Fruit fly (Drosophila melanogaster) whole organism, embryonic: ENCODE results near the gene apn.

Experiments
- Bdp1 ChIP-seq: fragments of 200-800 bp; sonication (Bioruptor generic); optimal IDR thresholded peaks from 3 replicates; lab custom pipeline; 2016; ENCODE audit warnings: missing biosample characterization, missing genetic modification characterization
- CG11093 ChIP-seq: fragments of 200-800 bp; sonication (Bioruptor generic); IDR thresholded peaks from 3 replicates; pipeline ENCODE4 v1.3.6; 2022; ENCODE audit warnings: missing biosample characterization, missing genetic modification characterization
- CG11695 ChIP-seq: fragments of 200-800 bp; sonication (Bioruptor generic); IDR thresholded peaks from 3 replicates; pipeline ENCODE4 v1.3.6; 2022; ENCODE audit warnings: missing biosample characterization, missing genetic modification characterization
- CG12744 ChIP-seq: fragments of 200-800 bp; sonication (Bioruptor generic); optimal IDR thresholded peaks from 2 replicates; lab custom pipeline; 2016; ENCODE audit warnings: missing biosample characterization, missing genetic modification characterization
- CG13287 ChIP-seq: fragments of 200-800 bp; sonication (Bioruptor generic); IDR thresholded peaks from 2 replicates; pipeline ENCODE4 v1.3.6; 2022; ENCODE audit warnings: missing biosample characterization, missing genetic modification characterization; ENCODE audit not compliant: partially characterized antibody
- CG13296 ChIP-seq: fragments of 200-800 bp; sonication (Bioruptor generic); optimal IDR thresholded peaks from 3 replicates; lab custom pipeline; 2018; ENCODE audit warnings: missing biosample characterization, mild to moderate bottlenecking, missing genetic modification characterization
- CG14710 ChIP-seq: fragments of 200-800 bp; sonication (Bioruptor generic); optimal IDR thresholded peaks from 3 replicates; lab custom pipeline; 2019; ENCODE audit warnings: missing biosample characterization, mild to moderate bottlenecking, missing genetic modification characterization, moderate library complexity
- CG1529 ChIP-seq: fragments of 200-800 bp; sonication (Bioruptor generic); optimal IDR thresholded peaks from 3 replicates; lab custom pipeline; 2018; ENCODE audit warnings: missing biosample characterization, missing genetic modification characterization
- CG1602 ChIP-seq: fragments of 200-800 bp; sonication (Bioruptor generic); optimal IDR thresholded peaks from 3 replicates; lab custom pipeline; 2016; ENCODE audit warnings: missing biosample characterization, missing genetic modification characterization
- CG1832 ChIP-seq: fragments of 200-800 bp; sonication (Bioruptor generic); optimal IDR thresholded peaks from 2 replicates; lab custom pipeline; 2017; ENCODE audit warnings: missing biosample characterization, mild to moderate bottlenecking, missing genetic modification characterization, inconsistent platforms
- CG18599 ChIP-seq: fragments of 200-800 bp; sonication (Bioruptor generic); optimal IDR thresholded peaks from 3 replicates; lab custom pipeline; 2017; ENCODE audit warnings: missing biosample characterization, missing genetic modification characterization, mild to moderate bottlenecking, moderate library complexity, missing genetic modification reagents
- CG18619 ChIP-seq: fragments of 200-800 bp; sonication (Bioruptor generic); optimal IDR thresholded peaks from 3 replicates; lab custom pipeline; 2017; ENCODE audit warnings: missing biosample characterization, mild to moderate bottlenecking, missing genetic modification characterization
- CG2120 ChIP-seq: fragments of 200-800 bp; sonication (Bioruptor generic); optimal IDR thresholded peaks from 3 replicates; lab custom pipeline; 2016; ENCODE audit warnings: missing biosample characterization, missing genetic modification characterization
- CG2678 ChIP-seq: fragments of 200-800 bp; sonication (Bioruptor generic); optimal IDR thresholded peaks from 3 replicates; lab custom pipeline; 2019; ENCODE audit warnings: missing biosample characterization, mild to moderate bottlenecking, missing genetic modification characterization, moderate library complexity
- CG2712 ChIP-seq: fragments of 200-800 bp; optimal IDR thresholded peaks from 3 replicates; lab custom pipeline; 2019; ENCODE audit warnings: missing biosample characterization, mild to moderate bottlenecking, missing genetic modification characterization, moderate library complexity
- CG30403 ChIP-seq: fragments of 200-800 bp; sonication (Bioruptor generic); optimal IDR thresholded peaks from 3 replicates; lab custom pipeline; 2016; ENCODE audit warnings: missing biosample characterization, missing genetic modification characterization
- CG33557 ChIP-seq: fragments of 200-800 bp; sonication (Bioruptor generic); optimal IDR thresholded peaks from 2 replicates; lab custom pipeline; 2019; ENCODE audit warnings: missing biosample characterization, mild to moderate bottlenecking, missing genetic modification characterization, moderate library complexity
- CG5245 ChIP-seq: fragments of 200-800 bp; sonication (Bioruptor generic); optimal IDR thresholded peaks from 3 replicates; lab custom pipeline; 2016; ENCODE audit warnings: missing biosample characterization, missing genetic modification characterization
- CG8765 ChIP-seq: fragments of 200-800 bp; sonication (Bioruptor generic); IDR thresholded peaks from 2 replicates; pipeline ENCODE4 v1.3.6; 2022; ENCODE audit warnings: missing biosample characterization, missing genetic modification characterization
- CkIIα-i1 ChIP-seq: fragments of 200-800 bp; sonication (Bioruptor generic); IDR thresholded peaks from 2 replicates; pipeline ENCODE4 v1.3.6; 2022; ENCODE audit warnings: missing biosample characterization, missing genetic modification characterization
- Ets65A ChIP-seq: fragments of 200-800 bp; sonication (Bioruptor generic); peaks from one replicate; lab custom pipeline; 2016; ENCODE audit warnings: missing biosample characterization, missing genetic modification characterization
- HLH4C ChIP-seq: fragments of 200-800 bp; sonication (Bioruptor generic); IDR thresholded peaks from 3 replicates; pipeline ENCODE4 v1.3.6; 2022; ENCODE audit warnings: missing biosample characterization, missing genetic modification characterization; ENCODE audit not compliant: partially characterized antibody
- Oli ChIP-seq: fragments of 200-800 bp; sonication (Bioruptor generic); optimal IDR thresholded peaks from 2 replicates; lab custom pipeline; 2018; ENCODE audit warnings: missing biosample characterization, mild to moderate bottlenecking, missing genetic modification characterization, moderate library complexity
- Spps ChIP-seq: fragments of 200-800 bp; sonication (Bioruptor generic); optimal IDR thresholded peaks from 2 replicates; lab custom pipeline; 2018; ENCODE audit warnings: missing biosample characterization, mild to moderate bottlenecking, missing genetic modification characterization
- amos ChIP-seq: fragments of 200-800 bp; sonication (Bioruptor generic); IDR thresholded peaks from 2 replicates; pipeline ENCODE4 v1.3.6; 2022; ENCODE audit warnings: missing biosample characterization, missing genetic modification characterization; ENCODE audit not compliant: partially characterized antibody
- ap ChIP-seq: fragments of 200-800 bp; sonication (Bioruptor generic); IDR thresholded peaks from 2 replicates; pipeline ENCODE4 v1.3.6; 2022; ENCODE audit warnings: missing biosample characterization, missing genetic modification characterization
- ase ChIP-seq: fragments of 200-800 bp; sonication (Bioruptor generic); IDR thresholded peaks from 3 replicates; pipeline ENCODE4 v1.3.6; 2022; ENCODE audit warnings: missing biosample characterization, missing genetic modification characterization
- bbx ChIP-seq: fragments of 200-800 bp; sonication (Bioruptor generic); IDR thresholded peaks from 2 replicates; pipeline ENCODE4 v1.3.6; 2022; ENCODE audit warnings: missing biosample characterization, missing genetic modification characterization; ENCODE audit not compliant: partially characterized antibody
- disco-r ChIP-seq: fragments of 200-800 bp; sonication (Bioruptor generic); optimal IDR thresholded peaks from 2 replicates; lab custom pipeline; 2016; ENCODE audit warnings: missing biosample characterization, missing genetic modification characterization
- en ChIP-seq: fragments of 200-800 bp; sonication (Bioruptor generic); optimal IDR thresholded peaks from 2 replicates; lab custom pipeline; 2016; ENCODE audit warnings: missing biosample characterization, missing genetic modification characterization
- exex ChIP-seq: fragments of 200-800 bp; sonication (Bioruptor generic); optimal IDR thresholded peaks from 4 replicates; lab custom pipeline; 2018; ENCODE audit warnings: missing biosample characterization, mild to moderate bottlenecking, missing genetic modification characterization, moderate library complexity
- eyg ChIP-seq: fragments of 200-800 bp; sonication (Bioruptor generic); optimal IDR thresholded peaks from 3 replicates; lab custom pipeline; 2016; ENCODE audit warnings: missing biosample characterization, missing genetic modification characterization
- ftz-f1 ChIP-seq: fragments of 200-800 bp; sonication (Bioruptor generic); optimal IDR thresholded peaks from 2 replicates; lab custom pipeline; 2016; ENCODE audit warnings: missing biosample characterization, missing genetic modification characterization
- grn ChIP-seq: fragments of 200-800 bp; sonication (Bioruptor generic); optimal IDR thresholded peaks from 3 replicates; lab custom pipeline; 2017; ENCODE audit warnings: missing biosample characterization, missing genetic modification characterization
- gsb ChIP-seq: fragments of 200-800 bp; sonication (Bioruptor generic); IDR thresholded peaks from 2 replicates; pipeline ENCODE4 v1.3.6; 2022; ENCODE audit warnings: missing biosample characterization, missing genetic modification characterization
- lilli ChIP-seq: fragments of 200-800 bp; sonication (Bioruptor generic); optimal IDR thresholded peaks from 3 replicates; lab custom pipeline; 2016; ENCODE audit warnings: missing biosample characterization, missing genetic modification characterization
- nerfin-2 ChIP-seq: fragments of 200-800 bp; sonication (Bioruptor generic); IDR thresholded peaks from 2 replicates; pipeline ENCODE4 v1.3.6; 2022; ENCODE audit warnings: missing biosample characterization, missing genetic modification characterization; ENCODE audit not compliant: partially characterized antibody
- oc ChIP-seq: fragments of 200-800 bp; sonication (Bioruptor generic); optimal IDR thresholded peaks from 2 replicates; lab custom pipeline; 2018; ENCODE audit warnings: missing biosample characterization, mild to moderate bottlenecking, missing genetic modification characterization, moderate library complexity
- pzg ChIP-seq: fragments of 200-800 bp; sonication (Bioruptor generic); optimal IDR thresholded peaks from 3 replicates; lab custom pipeline; 2018; ENCODE audit warnings: missing biosample characterization, mild to moderate bottlenecking, missing genetic modification characterization, moderate library complexity
- sd ChIP-seq: fragments of 200-800 bp; sonication (Bioruptor generic); optimal IDR thresholded peaks from 3 replicates; lab custom pipeline; 2018; ENCODE audit warnings: missing biosample characterization, mild to moderate bottlenecking, missing genetic modification characterization, moderate library complexity
- so ChIP-seq: fragments of 200-800 bp; sonication (Bioruptor generic); IDR thresholded peaks from 3 replicates; pipeline ENCODE4 v1.3.6; 2022; ENCODE audit warnings: missing biosample characterization, missing genetic modification characterization
- sug ChIP-seq: fragments of 200-800 bp; optimal IDR thresholded peaks from 2 replicates; lab custom pipeline; 2019; ENCODE audit warnings: missing biosample characterization, mild to moderate bottlenecking, missing genetic modification characterization, moderate library complexity
- unpg ChIP-seq: fragments of 200-800 bp; sonication (Bioruptor generic); optimal IDR thresholded peaks from 3 replicates; lab custom pipeline; 2018; ENCODE audit warnings: missing biosample characterization, mild to moderate bottlenecking, missing genetic modification characterization, moderate library complexity

The apn gene

dm6 chr3R:13304512-13305069 lies 16.0 kb upstream of the apn start (continued):
- TF ChIP-seq CG13287 (GFP tag; lab: Robert Waterston, UW) (peak; percentile 40; the same call in 1 of the 2 replicates), ase (GFP tag; lab: Robert Waterston, UW) (no peak)

dm6 chr3R:13303126-13303525 lies 14.5 kb upstream of the apn start, which contains the start of gene CG43208:
CG43208 (plus strand) TSS chr3R:13303426.
- TF ChIP-seq lilli (GFP tag; lab: Kevin White, UChicago) (no peak), CG8765 (GFP tag; lab: Robert Waterston, UW) (no peak), CG18619 (no peak), CG30403 (no peak), eyg (no peak), Oli (no peak), Bdp1 (GFP tag; lab: Kevin White, UChicago) (no peak), pzg (GFP tag; lab: Kevin White, UChicago) (no peak), CG1832 (GFP tag; lab: Kevin White, UChicago) (no peak), nerfin-2 (GFP tag; lab: Robert Waterston, UW) (no peak), CG11093 (GFP tag; lab: Robert Waterston, UW) (no peak), CG13296 (GFP tag; lab: Kevin White, UChicago) (no peak), gsb (GFP tag; lab: Robert Waterston, UW) (no peak), Spps (no peak), ftz-f1 (GFP tag; lab: Kevin White, UChicago) (no peak), CG33557 (GFP tag; lab: Kevin White, UChicago) (no peak), amos (GFP tag; lab: Robert Waterston, UW) (no peak), CG2120 (GFP tag; lab: Kevin White, UChicago) (no peak)
- TF ChIP-seq, all 482 proteins: peak for 0

dm6 chr3R:13302348-13302747 lies 13.7 kb upstream of the apn start, which contains the start of gene CG32473:
CG32473 (plus strand) TSS chr3R:13302648.
- TF ChIP-seq en (GFP tag; lab: Kevin White, UChicago) (no peak), sug (tag; lab: Kevin White, UChicago) (peak; percentile 8), sd (no peak)
- TF ChIP-seq, all 482 proteins: peak for 1

- no peak for TF ChIP-seq CG5245 (GFP tag; lab: Kevin White, UChicago)
- TF ChIP-seq sug (tag; lab: Kevin White, UChicago), result peak; percentile 55
- TF ChIP-seq CG2678 (tag; lab: Kevin White, UChicago), result peak; percentile 30
- TF ChIP-seq Ets65A (GFP tag; lab: Kevin White, UChicago), result peak; percentile 57
- peak; percentile 69 for TF ChIP-seq exex
Measured at dm6 chr3R:13298114-13298818, 9.7 kb upstream of the apn start, which contains the start of gene CG8774. CG8774 (plus strand) TSS chr3R:13298768.

- TF ChIP-seq bbx (GFP tag; lab: Robert Waterston, UW) (no peak), CG1602 (GFP tag; lab: Kevin White, UChicago) (no peak), CG1529 (GFP tag; lab: Kevin White, UChicago) (no peak), CG18599 (GFP tag; lab: Kevin White, UChicago) (peak; percentile 21), CG14710 (no peak), amos (GFP tag; lab: Robert Waterston, UW) (no peak), HLH4C (GFP tag; lab: Robert Waterston, UW) (no peak), oc (no peak), unpg (GFP tag; lab: Kevin White, UChicago) (no peak), CG11695 (GFP tag; lab: Robert Waterston, UW) (no peak), CG12744 (GFP tag; lab: Kevin White, UChicago) (no peak), grn (GFP tag; lab: Kevin White, UChicago) (peak; percentile 14), so (no peak), CkIIα-i1 (GFP tag; lab: Robert Waterston, UW) (no peak), ap (GFP tag; lab: Robert Waterston, UW) (no peak), disco-r (GFP tag; lab: Kevin White, UChicago) (no peak), CG2712 (tag; lab: Kevin White, UChicago) (no peak)
Measured at dm6 chr3R:13294461-13294860, 5.8 kb upstream of the apn start, which contains the start of gene CG8773. CG8773 (plus strand) TSS chr3R:13294748.
